Worm (Caenorhabditis elegans): ENCODE data around the gene pqn-83.

pqn-83 gene

ce11 chrIII:13103980-13104379, 4.7 kb upstream of the pqn-83 start:
- no peak for TF ChIP-seq flh-1 (GFP tag; optimal IDR thresholded peaks at IDR 0.05)
- no peak for TF ChIP-seq zip-8 (tag; optimal IDR thresholded peaks at IDR 0.05)
- no peak for TF ChIP-seq snpc-4 (tag; optimal IDR thresholded peaks at IDR 0.05)
- TF ChIP-seq ces-1 (GFP tag; optimal IDR thresholded peaks at IDR 0.05), result peak; percentile 10
- no peak for TF ChIP-seq cnd-1 (tag; optimal IDR thresholded peaks at IDR 0.05)

ce11 chrIII:13101070-13101469, 1.8 kb upstream of the pqn-83 start:
- TF ChIP-seq nhr-28 (tag; optimal IDR thresholded peaks at IDR 0.05), result no peak
- TF ChIP-seq unc-62 (GFP tag; optimal IDR thresholded peaks at IDR 0.05), result no peak
- no peak for TF ChIP-seq M03D4.4 (tag; optimal IDR thresholded peaks at IDR 0.05)
- no peak for TF ChIP-seq zip-8 (tag; optimal IDR thresholded peaks at IDR 0.05)
- TF ChIP-seq nhr-2 (tag; optimal IDR thresholded peaks at IDR 0.05), result no peak
- TF ChIP-seq nhr-12 (tag; optimal IDR thresholded peaks at IDR 0.05), result no peak
- TF ChIP-seq snpc-4 (tag; optimal IDR thresholded peaks at IDR 0.05), result no peak
- TF ChIP-seq pha-4 (tag; optimal IDR thresholded peaks at IDR 0.05), result no peak
- no peak for TF ChIP-seq bed-3 (GFP tag; optimal IDR thresholded peaks at IDR 0.05)
- TF ChIP-seq ztf-11 (tag; optimal IDR thresholded peaks at IDR 0.05), result no peak

DNA sequence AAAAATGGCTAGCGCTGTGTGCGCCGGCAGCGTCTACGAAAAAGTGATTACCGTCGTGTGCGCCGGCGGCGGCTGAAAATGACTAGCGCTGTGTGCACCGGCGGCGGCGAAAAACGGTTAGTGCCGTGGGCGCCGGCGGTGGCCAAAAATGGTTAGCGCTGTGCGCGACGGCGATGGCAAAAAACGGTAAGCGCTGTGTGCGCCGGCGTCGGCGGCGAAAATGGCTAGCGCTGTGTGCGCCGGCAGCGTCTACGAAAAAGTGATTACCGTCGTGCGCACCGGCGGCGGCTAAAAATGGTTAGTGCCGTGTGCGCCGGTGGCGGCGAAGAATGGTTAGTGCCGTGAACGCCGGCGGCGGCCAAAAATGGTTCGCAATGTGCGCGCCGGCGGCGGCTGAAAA, 6.9 kb downstream of the pqn-83 start:
- TF ChIP-seq nhr-76 (tag; optimal IDR thresholded peaks at IDR 0.05) (no peak), elt-3 (tag; optimal IDR thresholded peaks at IDR 0.05) (no peak), lsy-2 (tag; optimal IDR thresholded peaks at IDR 0.05) (no peak), drap-1 (GFP tag; optimal IDR thresholded peaks at IDR 0.05) (no peak), ceh-43 (GFP tag; optimal IDR thresholded peaks at IDR 0.05) (no peak), lin-13 (tag; optimal IDR thresholded peaks at IDR 0.05) (no peak), pha-4 (tag; optimal IDR thresholded peaks at IDR 0.05) (no peak), lin-32 (GFP tag; optimal IDR thresholded peaks at IDR 0.05) (no peak), elt-1 (tag; optimal IDR thresholded peaks at IDR 0.05; ENCODE audit: borderline replicate concordance, insufficient read depth) (no peak), nhr-237 (tag; optimal IDR thresholded peaks at IDR 0.05) (no peak), unc-62 (GFP tag; optimal IDR thresholded peaks at IDR 0.05) (no peak), ces-1 (GFP tag; optimal IDR thresholded peaks at IDR 0.05) (no peak), mab-5 (tag; optimal IDR thresholded peaks at IDR 0.05) (no peak), unc-120 (tag; optimal IDR thresholded peaks at IDR 0.05; ENCODE audit: poor library complexity, severe bottlenecking) (no peak), bed-3 (GFP tag; optimal IDR thresholded peaks at IDR 0.05) (no peak), ham-2 (GFP tag; optimal IDR thresholded peaks at IDR 0.05) (no peak), hlh-1 (tag; optimal IDR thresholded peaks at IDR 0.05) (no peak), ceh-83 (GFP tag; optimal IDR thresholded peaks at IDR 0.05) (no peak), nhr-12 (tag; optimal IDR thresholded peaks at IDR 0.05) (no peak), tbx-8 (GFP tag; optimal IDR thresholded peaks at IDR 0.05) (no peak)

DNA sequence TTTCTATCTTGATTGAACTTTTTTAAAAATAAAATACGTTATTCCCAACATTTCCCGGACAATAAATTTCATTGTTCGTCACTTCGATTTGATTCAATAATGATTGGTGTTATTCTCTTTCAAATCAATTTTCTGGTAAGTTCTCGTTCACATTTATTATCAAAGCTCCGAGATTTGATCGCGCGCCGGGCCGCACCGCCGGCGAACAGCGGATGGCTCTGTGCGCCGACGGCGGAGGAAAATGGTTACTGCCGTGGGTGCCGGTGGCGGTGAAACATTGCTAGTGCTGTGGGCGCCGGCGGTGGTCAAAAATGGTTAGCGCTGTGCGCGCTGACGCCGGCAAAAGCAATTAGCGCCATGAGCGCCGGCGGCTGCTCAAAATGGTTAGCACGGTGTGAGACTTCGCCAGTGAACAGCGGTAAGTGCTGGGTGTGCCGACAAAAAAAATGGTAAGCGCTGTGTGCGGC, 8.2 kb downstream of the pqn-83 start, which contains the start of gene Y39E4B.13:
Y39E4B.13 (plus strand) TSS at position 51 of the 467 bp plus-strand sequence.
- TF ChIP-seq tbx-8 (GFP tag; optimal IDR thresholded peaks at IDR 0.05) (no peak), cnd-1 (tag; optimal IDR thresholded peaks at IDR 0.05) (no peak), nhr-28 (tag; optimal IDR thresholded peaks at IDR 0.05) (no peak), nhr-12 (tag; optimal IDR thresholded peaks at IDR 0.05) (no peak), mls-2 (tag; optimal IDR thresholded peaks at IDR 0.05) (no peak), nhr-237 (tag; optimal IDR thresholded peaks at IDR 0.05) (no peak), nhr-76 (tag; optimal IDR thresholded peaks at IDR 0.05) (no peak), sem-2 (GFP tag; optimal IDR thresholded peaks at IDR 0.05) (no peak), drap-1 (GFP tag; optimal IDR thresholded peaks at IDR 0.05) (no peak), lsy-2 (tag; optimal IDR thresholded peaks at IDR 0.05) (no peak), unc-120 (tag; optimal IDR thresholded peaks at IDR 0.05; ENCODE audit: poor library complexity, severe bottlenecking) (no peak), pha-4 (tag; optimal IDR thresholded peaks at IDR 0.05) (no peak), nhr-2 (tag; optimal IDR thresholded peaks at IDR 0.05) (no peak), snpc-4 (tag; optimal IDR thresholded peaks at IDR 0.05) (no peak), blmp-1 (tag; optimal IDR thresholded peaks at IDR 0.05) (no peak), elt-3 (tag; optimal IDR thresholded peaks at IDR 0.05) (no peak), ztf-11 (tag; optimal IDR thresholded peaks at IDR 0.05) (no peak)

DNA sequence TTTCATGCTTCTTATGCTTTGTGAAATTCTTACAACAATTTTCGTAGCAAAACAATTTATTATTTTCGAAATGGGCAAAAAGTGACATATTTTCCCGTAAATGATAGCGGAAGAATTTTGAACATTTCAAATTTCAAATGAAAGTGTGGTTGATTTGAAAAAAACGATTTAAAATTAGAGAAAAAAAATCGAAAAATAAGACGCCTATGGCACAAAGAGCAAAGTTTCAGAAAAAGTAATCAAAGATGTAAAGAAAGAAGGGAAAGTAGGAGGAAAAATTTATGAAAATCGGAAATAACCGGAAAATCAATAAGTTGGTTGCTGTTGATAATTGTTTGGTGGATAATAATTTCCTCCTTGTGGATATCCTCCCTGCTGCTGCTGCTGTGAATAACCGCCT, 11.8 kb downstream of the pqn-83 start:
- TF ChIP-seq snpc-4 (tag; optimal IDR thresholded peaks at IDR 0.05), result no peak
- no peak for TF ChIP-seq tbx-8 (GFP tag; optimal IDR thresholded peaks at IDR 0.05)
- TF ChIP-seq nhr-12 (tag; optimal IDR thresholded peaks at IDR 0.05), result no peak
- no peak for TF ChIP-seq blmp-1 (tag; optimal IDR thresholded peaks at IDR 0.05)
- no peak for TF ChIP-seq mab-5 (tag; optimal IDR thresholded peaks at IDR 0.05)
- no peak for TF ChIP-seq mls-2 (tag; optimal IDR thresholded peaks at IDR 0.05)
- no peak for TF ChIP-seq cnd-1 (tag; optimal IDR thresholded peaks at IDR 0.05)
- TF ChIP-seq unc-39 (tag; optimal IDR thresholded peaks at IDR 0.05), result no peak
- no peak for TF ChIP-seq flh-1 (GFP tag; optimal IDR thresholded peaks at IDR 0.05)
